Worm (Caenorhabditis elegans) whole organism, L1 larva: ENCODE measurements around the gene T05B9.2.

Experiments used
- C04F5.9 ChIP-seq: sonication (generic microtip); optimal IDR thresholded peaks from 2 replicates; lab custom pipeline; 2016; ENCODE audit warnings: missing genetic modification characterization, missing compliant biosample characterization
- C34B4.2 ChIP-seq: sonication (generic microtip); optimal IDR thresholded peaks from 2 replicates; lab custom pipeline; 2017; ENCODE audit warnings: mild to moderate bottlenecking, missing genetic modification characterization, missing compliant biosample characterization
- F16B12.6 ChIP-seq: fragments of 150-350 bp; optimal IDR thresholded peaks from 2 replicates; lab custom pipeline; 2014; ENCODE audit warnings: missing biosample characterization, missing genetic modification characterization
- aha-1 ChIP-seq: fragments of 150-350 bp; optimal IDR thresholded peaks from 2 replicates; lab custom pipeline; 2014; ENCODE audit warnings: missing biosample characterization, missing genetic modification characterization
- alr-1 ChIP-seq: fragments of 200-800 bp; sonication (Bioruptor generic); optimal IDR thresholded peaks from 2 replicates; lab custom pipeline; 2018; ENCODE audit warnings: borderline replicate concordance, mild to moderate bottlenecking, missing genetic modification characterization, missing compliant biosample characterization
- ama-1 ChIP-seq: fragments of 150-350 bp; optimal IDR thresholded peaks from 2 replicates; lab custom pipeline; 2014
- blmp-1 ChIP-seq: fragments of 150-350 bp; optimal IDR thresholded peaks from 2 replicates; lab custom pipeline; 2014; ENCODE audit warnings: missing biosample characterization, missing genetic modification characterization
- ceh-82 ChIP-seq, 3 experiments: fragments of 150-350 bp in 1 of 3; sonication (generic microtip) in 2 of 3; optimal IDR thresholded peaks; 2 replicates each; lab custom pipeline; 2014 to 2017; ENCODE audit warnings: missing biosample characterization in 3 of 3, missing genetic modification characterization in 3 of 3
- ceh-90 ChIP-seq: sonication (generic microtip); optimal IDR thresholded peaks from 2 replicates; lab custom pipeline; 2016; ENCODE audit warnings: missing genetic modification characterization, missing compliant biosample characterization
- ces-1 ChIP-seq: fragments of 150-350 bp; optimal IDR thresholded peaks from 2 replicates; lab custom pipeline; 2014; ENCODE audit warnings: missing biosample characterization, missing genetic modification reagents, missing genetic modification characterization
- dsc-1 ChIP-seq: sonication (generic microtip); optimal IDR thresholded peaks from 2 replicates; lab custom pipeline; 2016; ENCODE audit warnings: mild to moderate bottlenecking, missing genetic modification characterization, missing compliant biosample characterization
- efl-1 ChIP-seq, 4 experiments: fragments of 150-350 bp; optimal IDR thresholded peaks in 3 of 4; peaks in 1 of 4; 1 replicate in 1 of 4; 2 replicates in 3 of 4; lab custom pipeline; 2014; ENCODE audit warnings: missing biosample characterization in 2 of 4, missing genetic modification characterization in 2 of 4, missing genetic modification reagents in 2 of 4
- efl-3 ChIP-seq: fragments of 200-800 bp; sonication (Bioruptor generic); optimal IDR thresholded peaks from 2 replicates; lab custom pipeline; 2018; ENCODE audit warnings: mild to moderate bottlenecking, missing genetic modification characterization, missing compliant biosample characterization
- egl-13 ChIP-seq: sonication (generic microtip); optimal IDR thresholded peaks from 2 replicates; lab custom pipeline; 2016; ENCODE audit warnings: missing genotype, missing genetic modification reagents, missing genetic modification characterization, missing compliant biosample characterization
- elt-3 ChIP-seq, 6 experiments: fragments of 150-350 bp in 1 of 6; sonication (generic microtip); optimal IDR thresholded peaks; 2 replicates each; lab custom pipeline; 2017 to 2018; ENCODE audit warnings: missing biosample characterization in 6 of 6, missing genetic modification characterization in 6 of 6, inconsistent platforms in 1 of 6
- ets-5 ChIP-seq: fragments of 200-800 bp; sonication (Bioruptor generic); IDR thresholded peaks from 2 replicates; pipeline ENCODE4 v1.3.6; 2022; ENCODE audit warnings: missing genetic modification characterization, missing compliant biosample characterization
- fkh-10 ChIP-seq: sonication (generic microtip); optimal IDR thresholded peaks from 2 replicates; lab custom pipeline; 2017; ENCODE audit warnings: missing biosample characterization, missing genetic modification reagents, missing genetic modification characterization
- fkh-4 ChIP-seq: sonication (generic microtip); optimal IDR thresholded peaks from 2 replicates; lab custom pipeline; 2016; ENCODE audit warnings: missing compliant biosample characterization, missing genetic modification characterization, borderline replicate concordance
- fos-1 ChIP-seq: fragments of 150-350 bp; optimal IDR thresholded peaks from 2 replicates; lab custom pipeline; 2014; ENCODE audit warnings: missing biosample characterization, missing genetic modification characterization
- grh-1 ChIP-seq: fragments of 200-800 bp; sonication (Bioruptor generic); IDR thresholded peaks from 2 replicates; pipeline ENCODE4 v1.3.6; 2022; ENCODE audit warnings: missing genetic modification reagents, missing genetic modification characterization, missing compliant biosample characterization
- hpl-2 ChIP-seq: fragments of 150-350 bp; optimal IDR thresholded peaks from 2 replicates; lab custom pipeline; 2014; ENCODE audit warnings: missing biosample characterization, missing genetic modification reagents, missing genetic modification characterization
- irx-1 ChIP-seq: sonication (generic microtip); optimal IDR thresholded peaks from 2 replicates; lab custom pipeline; 2016; ENCODE audit warnings: missing genetic modification characterization, missing compliant biosample characterization
- lin-13 ChIP-seq: fragments of 150-350 bp; optimal IDR thresholded peaks from 2 replicates; lab custom pipeline; 2014; ENCODE audit warnings: missing biosample characterization, missing genetic modification reagents, missing genetic modification characterization
- lin-14 ChIP-seq: fragments of 200-800 bp; sonication (Bioruptor generic); optimal IDR thresholded peaks from 2 replicates; lab custom pipeline; 2018; ENCODE audit warnings: mild to moderate bottlenecking, missing genetic modification characterization, moderate library complexity, missing compliant biosample characterization
- lin-15B ChIP-seq: fragments of 150-350 bp; sonication (generic microtip); optimal IDR thresholded peaks from 3 replicates; lab custom pipeline; 2014; ENCODE audit warnings: missing biosample characterization, missing genetic modification characterization
- lir-3 ChIP-seq: sonication (generic microtip); optimal IDR thresholded peaks from 2 replicates; lab custom pipeline; 2016; ENCODE audit warnings: mild to moderate bottlenecking, missing genetic modification characterization, moderate library complexity, missing compliant biosample characterization; ENCODE audit not compliant: poor library complexity
- lsy-2 ChIP-seq, 2 experiments: fragments of 150-350 bp; optimal IDR thresholded peaks; 2 replicates each; lab custom pipeline; 2014; ENCODE audit warnings: missing biosample characterization in 2 of 2, missing genetic modification characterization in 2 of 2
- mab-9 ChIP-seq: fragments of 200-800 bp; sonication (Bioruptor generic); IDR thresholded peaks from 2 replicates; pipeline ENCODE4 v1.3.6; 2022; ENCODE audit warnings: missing genetic modification reagents, missing genetic modification characterization, missing compliant biosample characterization
- mdl-1 ChIP-seq, 2 experiments: fragments of 150-350 bp; optimal IDR thresholded peaks; 2 replicates each; lab custom pipeline; 2014 to 2017; ENCODE audit warnings: missing biosample characterization in 2 of 2, missing genetic modification characterization in 2 of 2, inconsistent platforms in 1 of 2
- mef-2 ChIP-seq: fragments of 150-350 bp; optimal IDR thresholded peaks from 2 replicates; lab custom pipeline; 2014; ENCODE audit warnings: missing biosample characterization, missing genetic modification characterization
- nhr-12 ChIP-seq: sonication (generic microtip); optimal IDR thresholded peaks from 2 replicates; lab custom pipeline; 2017; ENCODE audit warnings: missing biosample characterization, missing genetic modification characterization
- nhr-20 ChIP-seq: sonication (generic microtip); optimal IDR thresholded peaks from 2 replicates; lab custom pipeline; 2016; ENCODE audit warnings: mild to moderate bottlenecking, missing genetic modification characterization, missing compliant biosample characterization
- nhr-237 ChIP-seq: fragments of 150-350 bp; optimal IDR thresholded peaks from 2 replicates; lab custom pipeline; 2014; ENCODE audit warnings: missing biosample characterization, missing genetic modification characterization
- nhr-47 ChIP-seq: sonication (generic microtip); optimal IDR thresholded peaks from 2 replicates; lab custom pipeline; 2016; ENCODE audit warnings: mild to moderate bottlenecking, missing genetic modification characterization, moderate library complexity, missing compliant biosample characterization
- nhr-90 ChIP-seq: sonication (generic microtip); optimal IDR thresholded peaks from 2 replicates; lab custom pipeline; 2016; ENCODE audit warnings: mild to moderate bottlenecking, missing genetic modification characterization, missing compliant biosample characterization; ENCODE audit not compliant: poor library complexity
- pax-3 ChIP-seq: fragments of 200-800 bp; sonication (Bioruptor generic); optimal IDR thresholded peaks from 2 replicates; lab custom pipeline; 2018; ENCODE audit warnings: mild to moderate bottlenecking, missing genetic modification characterization, moderate library complexity, missing compliant biosample characterization
- pqm-1 ChIP-seq: sonication (generic microtip); optimal IDR thresholded peaks from 3 replicates; lab custom pipeline; 2017; ENCODE audit warnings: missing biosample characterization, missing genetic modification characterization
- rnt-1 ChIP-seq: sonication (generic microtip); optimal IDR thresholded peaks from 2 replicates; lab custom pipeline; 2016; ENCODE audit warnings: mild to moderate bottlenecking, missing genetic modification characterization, moderate library complexity, missing compliant biosample characterization
- snu-23 ChIP-seq: sonication (generic microtip); optimal IDR thresholded peaks from 2 replicates; lab custom pipeline; 2016; ENCODE audit warnings: missing genetic modification characterization, missing compliant biosample characterization
- sptf-1 ChIP-seq: fragments of 150-350 bp; optimal IDR thresholded peaks from 2 replicates; lab custom pipeline; 2014; ENCODE audit warnings: missing biosample characterization, missing genetic modification characterization
- swsn-7 ChIP-seq: sonication (generic microtip); optimal IDR thresholded peaks from 2 replicates; lab custom pipeline; 2016; ENCODE audit warnings: missing genetic modification characterization, missing compliant biosample characterization
- tbx-2 ChIP-seq: sonication (generic microtip); optimal IDR thresholded peaks from 2 replicates; lab custom pipeline; 2016; ENCODE audit warnings: missing genetic modification characterization, missing compliant biosample characterization
- tlp-1 ChIP-seq: fragments of 150-350 bp; optimal IDR thresholded peaks from 2 replicates; lab custom pipeline; 2014; ENCODE audit warnings: missing biosample characterization, missing genetic modification characterization
- unc-30 ChIP-seq: sonication (generic microtip); optimal IDR thresholded peaks from 2 replicates; lab custom pipeline; 2017; ENCODE audit warnings: missing biosample characterization, missing genetic modification characterization
- unc-62 ChIP-seq: fragments of 150-350 bp; optimal IDR thresholded peaks from 2 replicates; lab custom pipeline; 2014; ENCODE audit warnings: missing biosample characterization, missing genetic modification reagents, missing genetic modification characterization
- unc-86 ChIP-seq: sonication (generic microtip); optimal IDR thresholded peaks from 2 replicates; lab custom pipeline; 2016; ENCODE audit warnings: missing genetic modification characterization, missing compliant biosample characterization
- unc-98 ChIP-seq: fragments of 200-800 bp; sonication (Bioruptor generic); IDR thresholded peaks from 2 replicates; pipeline ENCODE4 v1.3.6; 2022; ENCODE audit warnings: missing genetic modification characterization, missing compliant biosample characterization
- vab-15 ChIP-seq: sonication (generic microtip); optimal IDR thresholded peaks from 2 replicates; lab custom pipeline; 2017; ENCODE audit warnings: missing genotype, mild to moderate bottlenecking, missing genetic modification characterization, missing compliant biosample characterization
- zag-1 ChIP-seq: fragments of 150-350 bp; optimal IDR thresholded peaks from 2 replicates; lab custom pipeline; 2014; ENCODE audit warnings: missing biosample characterization, missing genetic modification characterization
- zip-4 ChIP-seq: fragments of 200-800 bp; sonication (Bioruptor generic); optimal IDR thresholded peaks from 2 replicates; lab custom pipeline; 2018; ENCODE audit warnings: mild to moderate bottlenecking, missing genetic modification characterization, moderate library complexity, missing compliant biosample characterization
- ztf-4 ChIP-seq: fragments of 150-350 bp; optimal IDR thresholded peaks from 2 replicates; lab custom pipeline; 2014; ENCODE audit warnings: missing biosample characterization, missing genetic modification characterization

The T05B9.2 gene

ce11 chrII:11293433-11293832 lies 37.8 kb downstream of the T05B9.2 start, which contains the start of gene C47G2.4 (continued):
- TF ChIP-seq C04F5.9 (tag; lab: Kevin White, UChicago): peak; percentile 32
- no peak for TF ChIP-seq zag-1 (tag; lab: Kevin White, UChicago)
- TF ChIP-seq nhr-47 (tag; lab: Kevin White, UChicago): peak; percentile 78
- TF ChIP-seq ceh-90 (tag; lab: Kevin White, UChicago): no peak
- no peak for TF ChIP-seq unc-30 (tag; lab: Kevin White, UChicago)
- no peak for TF ChIP-seq sptf-1 (tag; lab: Kevin White, UChicago)
- peak in 1 of 6 experiments; percentile 20 for TF ChIP-seq elt-3 (tag; optimal IDR thresholded peaks at IDR 0.05; lab: Kevin White, UChicago)
- no peak for TF ChIP-seq zip-4 (GFP tag; lab: Kevin White, UChicago)
- TF ChIP-seq fos-1: peak; percentile 12
- no peak for TF ChIP-seq nhr-237 (tag; lab: Kevin White, UChicago)
- peak; percentile 65 for TF ChIP-seq F16B12.6 (tag; lab: Kevin White, UChicago)
- no peak for TF ChIP-seq lin-13 (GFP tag; lab: Kevin White, UChicago)
- no peak for TF ChIP-seq ces-1 (GFP tag; lab: Kevin White, UChicago)
- TF ChIP-seq efl-1 (optimal IDR thresholded peaks at IDR 0.05; lab: Kevin White, UChicago): peak; percentile 79
- TF ChIP-seq efl-1 (GFP tag; optimal IDR thresholded peaks at IDR 0.05 in 1 of 2; lab: Kevin White, UChicago): peak; percentile 76 to 97
- no peak for TF ChIP-seq alr-1
- TF ChIP-seq pqm-1 (tag; lab: Kevin White, UChicago): no peak
- TF ChIP-seq nhr-20 (tag; lab: Kevin White, UChicago): peak; percentile 74
- no peak for TF ChIP-seq nhr-12 (tag; lab: Kevin White, UChicago)
- peak; percentile 43 for TF ChIP-seq dsc-1 (tag; lab: Kevin White, UChicago)
- no peak for TF ChIP-seq ztf-4 (tag; lab: Kevin White, UChicago)
- TF ChIP-seq ama-1: no peak
- peak; percentile 79 for TF ChIP-seq snu-23 (GFP tag; lab: Kevin White, UChicago)
- peak; percentile 83 for TF ChIP-seq lin-14 (GFP tag; lab: Kevin White, UChicago)
- TF ChIP-seq pax-3: no peak
- TF ChIP-seq mef-2 (tag; lab: Kevin White, UChicago): no peak
- no peak for TF ChIP-seq mab-9 (GFP tag; lab: Robert Waterston, UW)
- TF ChIP-seq unc-98: peak; percentile 18; the same call in 1 of the 2 replicates
- no peak for TF ChIP-seq tlp-1 (tag; lab: Kevin White, UChicago)
- TF ChIP-seq tbx-2 (tag; lab: Kevin White, UChicago): peak; percentile 55
- TF ChIP-seq fkh-4 (tag; lab: Kevin White, UChicago): no peak
- no peak for TF ChIP-seq hpl-2 (GFP tag; lab: Kevin White, UChicago)

- peak in 1 of 2 experiments; percentile 7 for TF ChIP-seq mdl-1 (tag; optimal IDR thresholded peaks at IDR 0.05; lab: Kevin White, UChicago)
- no peak for TF ChIP-seq dsc-1 (tag; lab: Kevin White, UChicago)
- peak; percentile 37 for TF ChIP-seq snu-23 (GFP tag; lab: Kevin White, UChicago)
- no peak for TF ChIP-seq grh-1 (GFP tag; lab: Robert Waterston, UW)
- TF ChIP-seq lin-15B (tag; lab: Kevin White, UChicago): no peak
- TF ChIP-seq fkh-4 (tag; lab: Kevin White, UChicago): no peak
- no peak for TF ChIP-seq unc-86 (tag; lab: Kevin White, UChicago)
- peak in 1 of 6 experiments; percentile 14 for TF ChIP-seq elt-3 (tag; optimal IDR thresholded peaks at IDR 0.05; lab: Kevin White, UChicago)
- no peak for TF ChIP-seq blmp-1 (tag; lab: Kevin White, UChicago)
- TF ChIP-seq efl-3 (GFP tag; lab: Kevin White, UChicago): no peak
- no peak for TF ChIP-seq ets-5
- no peak for TF ChIP-seq unc-98
- TF ChIP-seq unc-62: no peak
- TF ChIP-seq ceh-82 (tag; optimal IDR thresholded peaks at IDR 0.05; lab: Kevin White, UChicago): peak in 1 of 3 experiments; percentile 52
- TF ChIP-seq aha-1: no peak
- TF ChIP-seq vab-15 (tag; lab: Kevin White, UChicago): no peak
- TF ChIP-seq lin-13 (GFP tag; lab: Kevin White, UChicago): no peak
- no peak for TF ChIP-seq fkh-10 (GFP tag; lab: Kevin White, UChicago)
- no peak for TF ChIP-seq nhr-12 (tag; lab: Kevin White, UChicago)
- TF ChIP-seq swsn-7: no peak
- TF ChIP-seq nhr-90 (tag; lab: Kevin White, UChicago): no peak
- no peak for TF ChIP-seq lir-3 (tag; lab: Kevin White, UChicago)
- peak; percentile 33 to 41 for TF ChIP-seq lsy-2 (tag; optimal IDR thresholded peaks at IDR 0.05; lab: Kevin White, UChicago)
- peak; percentile 35 for TF ChIP-seq rnt-1 (tag; lab: Kevin White, UChicago)
- TF ChIP-seq tlp-1 (tag; lab: Kevin White, UChicago): no peak
- no peak for TF ChIP-seq irx-1
- TF ChIP-seq C34B4.2 (tag; lab: Kevin White, UChicago): no peak
- no peak for TF ChIP-seq egl-13 (tag; lab: Kevin White, UChicago)
Observed at ce11 chrII:11297217-11297738, 41.6 kb downstream of the T05B9.2 start, which contains the start of gene saps-1. Gene saps-1 (plus strand): TSS chrII:11297688.
